Worm (Caenorhabditis elegans): ENCODE results near the gene dyc-1.

Gene dyc-1

DNA sequence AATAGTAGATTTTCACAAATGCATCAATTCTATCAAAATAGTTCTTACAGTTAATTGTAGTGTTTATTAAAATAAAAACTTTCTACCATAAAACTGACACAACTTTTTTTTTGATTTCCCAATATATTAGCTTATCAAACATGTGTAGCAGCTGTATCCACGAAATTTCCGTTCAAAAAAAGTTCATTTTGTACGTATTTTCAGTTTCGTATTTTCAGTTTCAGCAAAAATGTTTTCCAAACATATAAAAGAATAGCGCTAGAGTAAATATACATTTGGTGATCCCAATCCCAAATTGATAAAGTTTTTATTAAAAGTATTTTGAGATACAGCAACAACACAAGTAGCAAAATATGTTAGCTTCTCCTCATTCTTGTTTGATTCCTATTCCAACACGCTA lies 19.9 kb upstream of the dyc-1 start:
- TF ChIP-seq ceh-19 (GFP tag; optimal IDR thresholded peaks at IDR 0.05) (no peak), ahr-1 (tag; optimal IDR thresholded peaks at IDR 0.05) (no peak), ceh-14 (tag; optimal IDR thresholded peaks at IDR 0.05) (no peak), syd-9 (tag; optimal IDR thresholded peaks at IDR 0.05) (no peak), unc-42 (tag; optimal IDR thresholded peaks at IDR 0.05) (no peak), elt-2 (tag; optimal IDR thresholded peaks at IDR 0.05) (no peak)

DNA sequence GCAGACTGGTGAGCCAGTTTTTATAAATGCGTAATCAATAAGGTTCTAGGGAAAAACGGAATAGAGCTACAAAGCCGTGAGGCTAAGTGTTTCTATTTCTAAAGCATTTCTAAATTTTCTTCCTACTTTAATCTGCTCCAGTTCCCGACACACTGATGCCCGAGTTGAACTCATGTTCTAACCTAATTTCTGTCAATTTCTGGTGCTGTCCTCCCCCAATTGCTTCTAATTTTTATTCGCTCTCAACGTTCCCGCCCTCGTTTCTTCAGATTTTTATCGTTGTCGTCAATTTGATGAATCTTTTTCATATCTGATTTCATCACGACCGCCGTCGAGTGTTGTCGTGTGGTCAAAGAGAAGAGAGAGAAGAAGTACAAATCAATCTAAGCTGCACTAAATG lies 19.5 kb upstream of the dyc-1 start:
- TF ChIP-seq unc-42 (tag; optimal IDR thresholded peaks at IDR 0.05) (peak; percentile 64), ceh-48 (tag; optimal IDR thresholded peaks at IDR 0.05) (no peak), pat-9 (tag; optimal IDR thresholded peaks at IDR 0.05) (no peak), elt-2 (tag; optimal IDR thresholded peaks at IDR 0.05) (no peak)

DNA sequence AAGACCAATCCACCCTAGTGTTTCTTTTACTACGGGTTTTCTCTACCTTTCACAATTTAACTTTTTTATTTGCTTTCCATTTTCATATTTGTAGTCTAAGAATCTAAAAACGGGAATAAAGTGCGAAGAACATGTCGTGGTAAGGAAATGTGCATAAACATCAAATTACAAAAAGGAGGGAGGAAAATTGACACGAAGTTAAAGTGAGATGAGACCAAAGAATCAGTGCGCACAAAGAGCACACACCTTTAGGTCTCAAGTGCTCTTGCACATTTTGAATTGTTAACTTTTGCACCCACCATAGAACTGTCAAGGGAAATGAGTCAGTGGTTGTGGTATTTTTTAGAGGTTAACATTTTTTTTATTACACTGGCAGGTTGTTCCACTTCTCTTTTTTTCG lies 18.8 kb upstream of the dyc-1 start:
- TF ChIP-seq hlh-6 (tag; optimal IDR thresholded peaks at IDR 0.05) (no peak), K02D7.2 (tag; optimal IDR thresholded peaks at IDR 0.05) (no peak), nhr-11 (tag; optimal IDR thresholded peaks at IDR 0.05) (no peak), npax-4 (tag; optimal IDR thresholded peaks at IDR 0.05) (no peak), unc-55 (GFP tag; optimal IDR thresholded peaks at IDR 0.05) (no peak), ceh-18 (tag; optimal IDR thresholded peaks at IDR 0.05) (no peak), ceh-6 (GFP tag; optimal IDR thresholded peaks at IDR 0.05) (no peak), odd-2 (tag; optimal IDR thresholded peaks at IDR 0.05) (no peak), sox-2 (GFP tag; IDR thresholded peaks at IDR 0.05) (no peak), elt-2 (tag; optimal IDR thresholded peaks at IDR 0.05) (no peak), tbx-7 (tag; optimal IDR thresholded peaks at IDR 0.05) (no peak), tbx-2 (tag; optimal IDR thresholded peaks at IDR 0.05) (no peak), Y22D7AL.16 (tag; optimal IDR thresholded peaks at IDR 0.05) (no peak), pros-1 (tag; optimal IDR thresholded peaks at IDR 0.05) (no peak)

DNA sequence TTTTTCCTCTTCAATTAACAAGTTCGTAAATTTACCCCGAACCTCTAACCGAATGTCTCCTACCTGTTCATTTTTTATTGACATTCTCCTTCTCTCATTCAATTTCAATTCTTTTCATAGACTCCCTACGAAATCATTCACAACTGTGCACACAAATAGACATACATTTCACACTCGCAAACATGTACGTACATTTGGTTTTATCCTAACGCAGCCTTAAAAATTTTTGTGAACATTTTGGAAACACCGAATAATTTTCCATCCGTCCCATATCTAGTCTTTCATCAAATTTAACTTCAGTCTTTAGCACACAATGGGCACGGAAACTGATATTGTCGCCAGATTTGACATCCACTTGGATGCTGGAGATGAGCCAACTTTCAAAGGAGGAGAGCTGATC lies 15.8 kb upstream of the dyc-1 start, which contains the start of gene arrd-25:
TSS of gene arrd-25 (plus strand) at position 301 of the 400 bp plus-strand sequence.
- no peak for TF ChIP-seq fax-1 (tag; optimal IDR thresholded peaks at IDR 0.05)
- no peak for TF ChIP-seq che-1 (tag; optimal IDR thresholded peaks at IDR 0.05)
- no peak for TF ChIP-seq npax-4 (tag; optimal IDR thresholded peaks at IDR 0.05)
- TF ChIP-seq ztf-16 (tag; optimal IDR thresholded peaks at IDR 0.05), result no peak
- no peak for TF ChIP-seq unc-42 (tag; optimal IDR thresholded peaks at IDR 0.05)
- no peak for TF ChIP-seq ref-2 (tag; optimal IDR thresholded peaks at IDR 0.05)
- TF ChIP-seq nfya-1 (tag; optimal IDR thresholded peaks at IDR 0.05), result no peak

DNA sequence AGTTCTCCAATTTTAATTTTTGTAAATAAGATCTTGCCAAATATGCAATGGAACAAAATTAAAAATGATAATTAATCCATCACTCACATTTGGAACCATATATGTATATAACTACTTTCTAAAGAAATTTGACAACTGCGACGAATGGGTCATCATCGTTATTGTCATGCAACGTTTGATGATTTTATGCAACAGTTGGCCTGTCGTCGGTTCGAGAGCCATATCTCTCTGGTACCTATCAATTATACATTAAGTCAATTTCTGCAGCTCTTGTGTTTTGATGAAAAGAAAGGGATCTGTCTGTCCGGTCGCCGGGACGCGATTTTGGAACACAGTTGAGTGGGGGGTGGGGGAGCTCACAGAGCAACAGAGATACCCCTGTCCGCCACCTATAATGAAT lies 10.0 kb upstream of the dyc-1 start:
- TF ChIP-seq nfya-1 (tag; optimal IDR thresholded peaks at IDR 0.05) (peak; percentile 1), hlh-8 (tag; optimal IDR thresholded peaks at IDR 0.05) (no peak), ama-1 (optimal IDR thresholded peaks at IDR 0.05) (no peak), ceh-24 (tag; optimal IDR thresholded peaks at IDR 0.05) (no peak), pqm-1 (tag; optimal IDR thresholded peaks at IDR 0.05) (no peak), pax-1 (tag; optimal IDR thresholded peaks at IDR 0.05) (no peak), unc-86 (tag; optimal IDR thresholded peaks at IDR 0.05) (no peak), ceh-14 (tag; optimal IDR thresholded peaks at IDR 0.05) (no peak), unc-55 (GFP tag; optimal IDR thresholded peaks at IDR 0.05) (peak; percentile 31), K02D7.2 (tag; optimal IDR thresholded peaks at IDR 0.05) (no peak), ahr-1 (tag; optimal IDR thresholded peaks at IDR 0.05) (no peak)

DNA sequence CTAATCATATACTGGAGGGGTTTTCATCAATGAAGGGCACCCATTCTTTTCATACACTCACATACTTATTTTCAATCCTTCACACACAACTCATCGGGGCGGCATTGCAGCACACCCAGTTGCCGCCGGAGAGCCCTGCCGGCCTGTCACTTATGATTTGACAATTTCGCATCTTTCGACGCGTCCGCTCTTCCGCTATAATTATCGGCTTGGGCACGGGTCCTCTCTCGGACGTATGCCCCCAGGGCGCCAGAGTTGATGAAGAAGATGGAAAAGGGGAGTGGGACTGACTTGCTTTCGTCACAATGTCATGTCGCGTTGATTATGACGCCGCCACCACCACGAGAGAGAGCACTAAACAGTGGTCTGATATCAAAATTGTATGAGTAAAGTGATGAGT lies 5.0 kb upstream of the dyc-1 start:
- TF ChIP-seq syd-9 (tag; optimal IDR thresholded peaks at IDR 0.05) (no peak), ceh-24 (tag; optimal IDR thresholded peaks at IDR 0.05) (no peak), pag-3 (tag; optimal IDR thresholded peaks at IDR 0.05; ENCODE audit: borderline replicate concordance) (no peak), ref-2 (tag; optimal IDR thresholded peaks at IDR 0.05) (no peak), ceh-18 (tag; optimal IDR thresholded peaks at IDR 0.05) (peak; percentile 16), tbx-7 (tag; optimal IDR thresholded peaks at IDR 0.05) (no peak), unc-42 (tag; optimal IDR thresholded peaks at IDR 0.05) (peak; percentile 13), ahr-1 (tag; optimal IDR thresholded peaks at IDR 0.05) (no peak), ets-4 (tag; optimal IDR thresholded peaks at IDR 0.05) (no peak), unc-55 (GFP tag; optimal IDR thresholded peaks at IDR 0.05) (peak; percentile 91), T23F11.4 (GFP tag; optimal IDR thresholded peaks at IDR 0.05) (no peak), hlh-13 (GFP tag; optimal IDR thresholded peaks at IDR 0.05) (no peak), lin-11 (tag; optimal IDR thresholded peaks at IDR 0.05) (no peak), odd-2 (tag; optimal IDR thresholded peaks at IDR 0.05) (no peak), pros-1 (tag; optimal IDR thresholded peaks at IDR 0.05) (no peak), hlh-15 (tag; optimal IDR thresholded peaks at IDR 0.05) (no peak), K02D7.2 (tag; optimal IDR thresholded peaks at IDR 0.05) (no peak)
